Worm (Caenorhabditis elegans) whole organism, L3 larva: ENCODE results near the gene hot-1.

Source experiments
- R02D3.7 ChIP-seq: fragments of 150-350 bp; optimal IDR thresholded peaks from 2 replicates; lab custom pipeline; 2014; ENCODE audit warnings: missing biosample characterization, missing genetic modification characterization
- ZK546.5 ChIP-seq: sonication (generic microtip); optimal IDR thresholded peaks from 2 replicates; lab custom pipeline; 2017; ENCODE audit warnings: missing biosample characterization, missing genetic modification characterization
- ama-1 ChIP-seq: fragments of 150-350 bp; optimal IDR thresholded peaks from 2 replicates; lab custom pipeline; 2018
- ceh-28 ChIP-seq: fragments of 150-350 bp; optimal IDR thresholded peaks from 2 replicates; lab custom pipeline; 2014; ENCODE audit warnings: missing biosample characterization, missing genetic modification reagents, missing genetic modification characterization
- ceh-82 ChIP-seq: fragments of 150-350 bp; optimal IDR thresholded peaks from 2 replicates; lab custom pipeline; 2014; ENCODE audit warnings: missing biosample characterization, missing genetic modification characterization
- ceh-9 ChIP-seq: sonication (generic microtip); optimal IDR thresholded peaks from 2 replicates; lab custom pipeline; 2018; ENCODE audit warnings: missing biosample characterization, missing genetic modification characterization
- daf-12 ChIP-seq: fragments of 150-350 bp; optimal IDR thresholded peaks from 2 replicates; lab custom pipeline; 2014; ENCODE audit warnings: missing biosample characterization, missing genetic modification reagents, missing genetic modification characterization
- egl-5 ChIP-seq: fragments of 150-350 bp; optimal IDR thresholded peaks from 2 replicates; lab custom pipeline; 2017; ENCODE audit warnings: missing biosample characterization, missing genetic modification reagents, missing genetic modification characterization, inconsistent platforms
- elt-1 ChIP-seq: fragments of 150-350 bp; optimal IDR thresholded peaks from 2 replicates; lab custom pipeline; 2014; ENCODE audit warnings: missing biosample characterization, missing genetic modification characterization
- elt-2 ChIP-seq: sonication (generic microtip); optimal IDR thresholded peaks from 2 replicates; lab custom pipeline; 2016; ENCODE audit warnings: missing genetic modification reagents, mild to moderate bottlenecking, missing genetic modification characterization, missing compliant biosample characterization
- eor-1 ChIP-seq, 2 experiments: fragments of 150-350 bp; optimal IDR thresholded peaks; 2 replicates each; lab custom pipeline; 2014 to 2018; ENCODE audit warnings: missing biosample characterization in 2 of 2, missing genetic modification characterization in 2 of 2
- fkh-10 ChIP-seq: sonication (generic microtip); optimal IDR thresholded peaks from 2 replicates; lab custom pipeline; 2017; ENCODE audit warnings: missing biosample characterization, missing genetic modification reagents, missing genetic modification characterization
- fos-1 ChIP-seq: fragments of 150-350 bp; optimal IDR thresholded peaks from 2 replicates; lab custom pipeline; 2014; ENCODE audit warnings: missing biosample characterization, missing genetic modification characterization
- hmg-11 ChIP-seq: sonication (generic microtip); optimal IDR thresholded peaks from 2 replicates; lab custom pipeline; 2016; ENCODE audit warnings: missing genetic modification characterization, missing compliant biosample characterization
- jun-1 ChIP-seq: fragments of 150-350 bp; optimal IDR thresholded peaks from 2 replicates; lab custom pipeline; 2014; ENCODE audit warnings: missing biosample characterization, missing genetic modification reagents, missing genetic modification characterization
- lin-15B ChIP-seq: fragments of 150-350 bp; optimal IDR thresholded peaks from 2 replicates; lab custom pipeline; 2014; ENCODE audit warnings: missing biosample characterization, missing genetic modification characterization
- mdl-1 ChIP-seq: fragments of 150-350 bp; optimal IDR thresholded peaks from 2 replicates; lab custom pipeline; 2014; ENCODE audit warnings: missing biosample characterization, missing genetic modification characterization
- mml-1 ChIP-seq: fragments of 150-350 bp; sonication (generic microtip); optimal IDR thresholded peaks from 3 replicates; lab custom pipeline; 2014; ENCODE audit warnings: missing biosample characterization, missing genetic modification characterization
- nfya-1 ChIP-seq: sonication (generic microtip); optimal IDR thresholded peaks from 2 replicates; lab custom pipeline; 2017; ENCODE audit warnings: missing genetic modification characterization, mild to moderate bottlenecking, missing compliant biosample characterization, antibody characterized with exemption, moderate library complexity; ENCODE audit not compliant: insufficient read depth
- nhr-11 ChIP-seq: fragments of 150-350 bp; optimal IDR thresholded peaks from 2 replicates; lab custom pipeline; 2014; ENCODE audit warnings: missing biosample characterization, missing genetic modification characterization
- nhr-23 ChIP-seq: fragments of 150-350 bp; optimal IDR thresholded peaks from 2 replicates; lab custom pipeline; 2014; ENCODE audit warnings: missing biosample characterization, missing genetic modification reagents, missing genetic modification characterization
- nhr-237 ChIP-seq: fragments of 150-350 bp; optimal IDR thresholded peaks from 2 replicates; lab custom pipeline; 2014; ENCODE audit warnings: missing biosample characterization, missing genetic modification characterization
- nhr-28 ChIP-seq: fragments of 150-350 bp; optimal IDR thresholded peaks from 2 replicates; lab custom pipeline; 2014; ENCODE audit warnings: missing biosample characterization, missing genetic modification characterization
- nhr-67 ChIP-seq: fragments of 150-350 bp; optimal IDR thresholded peaks from 2 replicates; lab custom pipeline; 2014; ENCODE audit warnings: missing biosample characterization, missing genetic modification characterization
- nhr-77 ChIP-seq: fragments of 150-350 bp; optimal IDR thresholded peaks from 2 replicates; lab custom pipeline; 2014; ENCODE audit warnings: missing biosample characterization, missing genetic modification characterization
- pha-4 ChIP-seq: fragments of 150-350 bp; optimal IDR thresholded peaks from 2 replicates; lab custom pipeline; 2014; ENCODE audit warnings: missing biosample characterization, missing genetic modification reagents, missing genetic modification characterization
- pqm-1 ChIP-seq: fragments of 150-350 bp; optimal IDR thresholded peaks from 2 replicates; lab custom pipeline; 2017; ENCODE audit warnings: missing biosample characterization, missing genetic modification characterization, inconsistent platforms
- skn-1 ChIP-seq: fragments of 150-350 bp; optimal IDR thresholded peaks from 2 replicates; lab custom pipeline; 2014; ENCODE audit warnings: missing biosample characterization, missing genetic modification characterization
- snpc-4 ChIP-seq: fragments of 150-350 bp; optimal IDR thresholded peaks from 2 replicates; lab custom pipeline; 2014; ENCODE audit warnings: missing biosample characterization, missing genetic modification characterization
- unc-39 ChIP-seq: sonication (generic microtip); optimal IDR thresholded peaks from 4 replicates; lab custom pipeline; 2017; ENCODE audit warnings: missing biosample characterization, missing genetic modification characterization
- unc-62 ChIP-seq: fragments of 150-350 bp; sonication (generic microtip); optimal IDR thresholded peaks from 4 replicates; lab custom pipeline; 2014; ENCODE audit warnings: missing biosample characterization, missing genetic modification reagents, missing genetic modification characterization
- zag-1 ChIP-seq: fragments of 150-350 bp; optimal IDR thresholded peaks from 2 replicates; lab custom pipeline; 2014; ENCODE audit warnings: missing biosample characterization, missing genetic modification characterization
- ztf-11 ChIP-seq: fragments of 150-350 bp; optimal IDR thresholded peaks from 2 replicates; lab custom pipeline; 2014; ENCODE audit warnings: missing biosample characterization, missing genetic modification characterization

The hot-1 gene

ce11 chrV:14642016-14642415 lies 21.1 kb downstream of the hot-1 start:
- TF ChIP-seq zag-1 (tag; lab: Kevin White, UChicago): no peak

ce11 chrV:14645817-14646789 lies 25.2 kb downstream of the hot-1 start, which contains the start of the genes rfc-1 and pmp-3:
Gene rfc-1 (minus strand): TSS chrV:14645979.
Gene pmp-3 (plus strand): TSS chrV:14646739.
- peak; percentile 5 for TF ChIP-seq nhr-23 (tag; lab: Kevin White, UChicago)
- TF ChIP-seq nfya-1 (tag; lab: Kevin White, UChicago): peak; percentile 9
- TF ChIP-seq hmg-11: peak; percentile 39
- TF ChIP-seq elt-2: no peak
- TF ChIP-seq lin-15B (tag; lab: Kevin White, UChicago): peak; percentile 31
- TF ChIP-seq nhr-77 (tag; lab: Kevin White, UChicago): no peak
- TF ChIP-seq pha-4 (tag; lab: Kevin White, UChicago): peak; percentile 30
- TF ChIP-seq, all 47 proteins: peak for 5

- TF ChIP-seq nhr-67 (tag; lab: Kevin White, UChicago) (no peak), fkh-10 (GFP tag; lab: Kevin White, UChicago) (peak; percentile 80), egl-5 (no peak), eor-1 (tag; optimal IDR thresholded peaks at IDR 0.05; lab: Kevin White, UChicago) (no peak), fos-1 (tag; lab: Kevin White, UChicago) (no peak), ceh-82 (tag; lab: Kevin White, UChicago) (no peak), daf-12 (tag; lab: Kevin White, UChicago) (no peak)
These were observed 27.9 kb downstream of the hot-1 start for ce11 chrV:14648825-14649224.

- TF ChIP-seq mml-1 (tag; lab: Kevin White, UChicago) (no peak), ceh-9 (no peak), mdl-1 (tag; lab: Kevin White, UChicago) (no peak), snpc-4 (tag; lab: Kevin White, UChicago) (no peak), fkh-10 (GFP tag; lab: Kevin White, UChicago) (peak; percentile 12), R02D3.7 (no peak), nfya-1 (tag; lab: Kevin White, UChicago) (peak; percentile 6), elt-1 (no peak), unc-39 (tag; lab: Kevin White, UChicago) (no peak), jun-1 (tag; lab: Kevin White, UChicago) (no peak), ama-1 (lab: Kevin White, UChicago) (no peak), zag-1 (tag; lab: Kevin White, UChicago) (no peak), skn-1 (peak; percentile 17), egl-5 (peak; percentile 39), nhr-23 (tag; lab: Kevin White, UChicago) (no peak), unc-62 (GFP tag; lab: Kevin White, UChicago) (no peak), nhr-237 (no peak), hmg-11 (no peak), ceh-28 (tag; lab: Kevin White, UChicago) (no peak), ztf-11 (tag; lab: Kevin White, UChicago) (no peak), ZK546.5 (tag; lab: Kevin White, UChicago) (no peak), nhr-77 (tag; lab: Kevin White, UChicago) (no peak), nhr-11 (tag; lab: Kevin White, UChicago) (no peak), fos-1 (tag; lab: Kevin White, UChicago) (no peak), pqm-1 (tag; lab: Kevin White, UChicago) (no peak)
These were observed 29.0 kb downstream of the hot-1 start for ce11 chrV:14649929-14650328.

DNA sequence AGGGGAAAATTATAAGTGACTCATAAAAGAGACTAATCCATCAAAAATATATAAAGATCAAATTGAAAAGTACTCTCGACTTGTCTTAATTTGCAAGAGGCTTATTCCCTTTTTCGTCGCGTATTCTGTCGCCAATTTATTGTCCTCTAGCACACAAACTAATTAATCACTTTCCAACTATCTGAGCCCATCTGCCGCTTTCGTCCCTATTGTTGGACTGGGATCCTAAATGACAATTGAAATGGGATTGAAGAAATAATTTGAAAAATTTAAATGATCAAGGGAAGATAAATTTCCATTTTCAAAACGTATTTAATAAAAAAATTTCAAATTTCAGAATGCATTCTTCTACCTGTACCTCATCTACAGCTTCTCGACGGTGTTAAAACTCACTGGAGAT lies 29.7 kb downstream of the hot-1 start:
- no peak for TF ChIP-seq nhr-28
- TF ChIP-seq, all 47 proteins: peak for 0
